Fruit fly (Drosophila melanogaster) whole organism, embryonic: Measurements from ENCODE around the gene Argk1.

Source experiments
- Aef1 ChIP-seq: fragments of 200-800 bp; sonication (Bioruptor generic); IDR thresholded peaks from 3 replicates; pipeline ENCODE4 v1.3.6; 2022; ENCODE audit warnings: missing biosample characterization, missing genetic modification characterization
- Bdp1 ChIP-seq: fragments of 200-800 bp; sonication (Bioruptor generic); optimal IDR thresholded peaks from 3 replicates; lab custom pipeline; 2016; ENCODE audit warnings: missing biosample characterization, missing genetic modification characterization
- CG11560 ChIP-seq: fragments of 200-800 bp; sonication (Bioruptor generic); IDR thresholded peaks from 3 replicates; pipeline ENCODE4 v1.3.6; 2022; ENCODE audit warnings: missing biosample characterization, missing genetic modification characterization
- CG12071 ChIP-seq: fragments of 200-800 bp; sonication (Bioruptor generic); optimal IDR thresholded peaks from 3 replicates; lab custom pipeline; 2018; ENCODE audit warnings: missing biosample characterization, mild to moderate bottlenecking, missing genetic modification characterization
- CG12155 ChIP-seq: fragments of 200-800 bp; sonication (Bioruptor generic); optimal IDR thresholded peaks from 3 replicates; lab custom pipeline; 2016; ENCODE audit warnings: missing biosample characterization, missing genetic modification characterization
- CG12299 ChIP-seq: fragments of 200-800 bp; sonication (Bioruptor generic); optimal IDR thresholded peaks from 2 replicates; lab custom pipeline; 2018; ENCODE audit warnings: missing biosample characterization, mild to moderate bottlenecking, missing genetic modification characterization
- CG14441 ChIP-seq: fragments of 200-800 bp; sonication (Bioruptor generic); IDR thresholded peaks from 2 replicates; pipeline ENCODE4 v1.3.6; 2022; ENCODE audit warnings: missing biosample characterization, missing genetic modification characterization
- CG14710 ChIP-seq: fragments of 200-800 bp; sonication (Bioruptor generic); optimal IDR thresholded peaks from 3 replicates; lab custom pipeline; 2019; ENCODE audit warnings: missing biosample characterization, mild to moderate bottlenecking, missing genetic modification characterization, moderate library complexity
- CG14965 ChIP-seq: fragments of 200-800 bp; sonication (Bioruptor generic); optimal IDR thresholded peaks from 2 replicates; lab custom pipeline; 2016; ENCODE audit warnings: missing biosample characterization, missing genetic modification characterization, borderline replicate concordance
- CG1529 ChIP-seq: fragments of 200-800 bp; sonication (Bioruptor generic); optimal IDR thresholded peaks from 3 replicates; lab custom pipeline; 2018; ENCODE audit warnings: missing biosample characterization, missing genetic modification characterization
- CG15514 ChIP-seq: fragments of 200-800 bp; sonication (Bioruptor generic); optimal IDR thresholded peaks from 3 replicates; lab custom pipeline; 2017; ENCODE audit warnings: missing biosample characterization, missing genetic modification characterization, mild to moderate bottlenecking, moderate library complexity, missing genetic modification reagents
- CG16815 ChIP-seq: fragments of 200-800 bp; sonication (Bioruptor generic); optimal IDR thresholded peaks from 3 replicates; lab custom pipeline; 2017; ENCODE audit warnings: missing biosample characterization, mild to moderate bottlenecking, missing genetic modification characterization
- CG17359 ChIP-seq: fragments of 200-800 bp; sonication (Bioruptor generic); optimal IDR thresholded peaks from 3 replicates; lab custom pipeline; 2018; ENCODE audit warnings: missing biosample characterization, mild to moderate bottlenecking, missing genetic modification characterization, moderate library complexity
- CG2120 ChIP-seq: fragments of 200-800 bp; sonication (Bioruptor generic); optimal IDR thresholded peaks from 3 replicates; lab custom pipeline; 2016; ENCODE audit warnings: missing biosample characterization, missing genetic modification characterization
- CG31388 ChIP-seq: fragments of 200-800 bp; sonication (Bioruptor generic); optimal IDR thresholded peaks from 2 replicates; lab custom pipeline; 2016; ENCODE audit warnings: missing biosample characterization, missing genetic modification characterization
- CG33213 ChIP-seq: fragments of 200-800 bp; sonication (Bioruptor generic); optimal IDR thresholded peaks from 3 replicates; lab custom pipeline; 2016; ENCODE audit warnings: missing biosample characterization, missing genetic modification characterization
- CG34224 ChIP-seq: fragments of 200-800 bp; sonication (Bioruptor generic); IDR thresholded peaks from 3 replicates; pipeline ENCODE4 v1.3.6; 2022; ENCODE audit warnings: missing biosample characterization, missing genetic modification characterization; ENCODE audit not compliant: partially characterized antibody
- CG4820 ChIP-seq: fragments of 200-800 bp; sonication (Bioruptor generic); optimal IDR thresholded peaks from 3 replicates; lab custom pipeline; 2016; ENCODE audit warnings: missing biosample characterization, missing genetic modification characterization
- CG7271 ChIP-seq: fragments of 200-800 bp; sonication (Bioruptor generic); optimal IDR thresholded peaks from 2 replicates; lab custom pipeline; 2018; ENCODE audit warnings: missing biosample characterization, mild to moderate bottlenecking, missing genetic modification characterization, moderate library complexity
- CG7372 ChIP-seq: fragments of 200-800 bp; sonication (Bioruptor generic); IDR thresholded peaks from 2 replicates; pipeline ENCODE4 v1.3.6; 2022; ENCODE audit warnings: missing biosample characterization, missing genetic modification characterization
- CG7556 ChIP-seq: fragments of 200-800 bp; sonication (Bioruptor generic); optimal IDR thresholded peaks from 2 replicates; lab custom pipeline; 2017; ENCODE audit warnings: missing biosample characterization, mild to moderate bottlenecking, missing genetic modification characterization
- CG8089 ChIP-seq: fragments of 200-800 bp; sonication (Bioruptor generic); optimal IDR thresholded peaks from 3 replicates; lab custom pipeline; 2016; ENCODE audit warnings: missing biosample characterization, missing genetic modification characterization
- CG9932 ChIP-seq: fragments of 200-800 bp; sonication (Bioruptor generic); IDR thresholded peaks from 2 replicates; pipeline ENCODE4 v1.3.6; 2022; ENCODE audit warnings: missing biosample characterization, missing genetic modification characterization
- Dek ChIP-seq: fragments of 200-800 bp; sonication (Bioruptor generic); optimal IDR thresholded peaks from 3 replicates; lab custom pipeline; 2019; ENCODE audit warnings: missing biosample characterization, mild to moderate bottlenecking, missing genetic modification characterization, moderate library complexity
- Dll ChIP-seq: fragments of 200-800 bp; sonication (Bioruptor generic); IDR thresholded peaks from 4 replicates; pipeline ENCODE4 v1.3.6; 2022; ENCODE audit warnings: missing biosample characterization, missing genetic modification characterization; ENCODE audit not compliant: partially characterized antibody
- E2f2 ChIP-seq: fragments of 200-800 bp; sonication (Bioruptor generic); IDR thresholded peaks from 2 replicates; pipeline ENCODE4 v1.3.6; 2022; ENCODE audit warnings: missing biosample characterization, missing genetic modification characterization
- Ets65A ChIP-seq: fragments of 200-800 bp; sonication (Bioruptor generic); peaks from one replicate; lab custom pipeline; 2016; ENCODE audit warnings: missing biosample characterization, missing genetic modification characterization
- GATAe ChIP-seq: fragments of 200-800 bp; sonication (Bioruptor generic); conservative IDR thresholded peaks from 2 replicates; pipeline ENCODE4 v1.3.6; 2022; ENCODE audit warnings: missing biosample characterization, missing genetic modification characterization
- MTF-1 ChIP-seq: fragments of 200-800 bp; sonication (Bioruptor generic); optimal IDR thresholded peaks from 2 replicates; lab custom pipeline; 2018; ENCODE audit warnings: missing biosample characterization, mild to moderate bottlenecking, missing genetic modification characterization, borderline replicate concordance
- Med ChIP-seq: fragments of 200-800 bp; sonication (Bioruptor generic); peaks from one replicate; lab custom pipeline; 2016; ENCODE audit warnings: missing biosample characterization, missing genetic modification characterization, mild to moderate bottlenecking, inconsistent platforms, moderate library complexity
- Myb ChIP-seq: fragments of 200-800 bp; sonication (Bioruptor generic); optimal IDR thresholded peaks from 2 replicates; lab custom pipeline; 2016; ENCODE audit warnings: missing biosample characterization, missing genetic modification characterization
- NC2α ChIP-seq: fragments of 200-800 bp; sonication (Bioruptor generic); optimal IDR thresholded peaks from 2 replicates; lab custom pipeline; 2016; ENCODE audit warnings: missing biosample characterization, missing genetic modification characterization
- Optix ChIP-seq: fragments of 200-800 bp; sonication (Bioruptor generic); IDR thresholded peaks from 3 replicates; pipeline ENCODE4 v1.3.6; 2022; ENCODE audit warnings: missing biosample characterization, missing genetic modification characterization
- Sin3A ChIP-seq: fragments of >200 bp; optimal IDR thresholded peaks from 2 replicates; lab custom pipeline; 2018
- Sry-β ChIP-seq: fragments of 200-800 bp; sonication (Bioruptor generic); optimal IDR thresholded peaks from 2 replicates; lab custom pipeline; 2018; ENCODE audit warnings: missing biosample characterization, mild to moderate bottlenecking, missing genetic modification characterization, moderate library complexity
- TFAM ChIP-seq: fragments of 200-800 bp; sonication (Bioruptor generic); optimal IDR thresholded peaks from 2 replicates; lab custom pipeline; 2017; ENCODE audit warnings: missing biosample characterization, missing genetic modification characterization, inconsistent platforms
- bcd ChIP-seq: fragments of 200-800 bp; sonication (Bioruptor generic); optimal IDR thresholded peaks from 2 replicates; lab custom pipeline; 2017; ENCODE audit warnings: missing biosample characterization, mild to moderate bottlenecking, missing genetic modification characterization
- bsh ChIP-seq, 2 experiments: fragments of 200-800 bp; sonication (Bioruptor generic); optimal IDR thresholded peaks; 2 replicates each; lab custom pipeline; 2017 to 2018; ENCODE audit warnings: mild to moderate bottlenecking in 2 of 2, missing biosample characterization in 2 of 2, missing genetic modification characterization in 2 of 2, moderate library complexity in 1 of 2
- cas ChIP-seq: fragments of 200-800 bp; sonication (Bioruptor generic); IDR thresholded peaks from 2 replicates; pipeline ENCODE4 v1.3.6; 2022; ENCODE audit warnings: missing biosample characterization, missing genetic modification characterization
- dysf ChIP-seq: fragments of 200-800 bp; sonication (Bioruptor generic); IDR thresholded peaks from 3 replicates; pipeline ENCODE4 v1.3.6; 2022; ENCODE audit warnings: missing biosample characterization, missing genetic modification characterization
- gro ChIP-seq: fragments of 200-800 bp; sonication (Bioruptor generic); optimal IDR thresholded peaks from 2 replicates; lab custom pipeline; 2016; ENCODE audit warnings: missing biosample characterization, missing genetic modification characterization
- h ChIP-seq: fragments of >200 bp; optimal IDR thresholded peaks from 2 replicates; lab custom pipeline; 2017
- jumu ChIP-seq: fragments of 200-800 bp; sonication (Bioruptor generic); optimal IDR thresholded peaks from 3 replicates; lab custom pipeline; 2016; ENCODE audit warnings: missing biosample characterization, missing genetic modification characterization
- luna ChIP-seq: fragments of 200-800 bp; sonication (Bioruptor generic); optimal IDR thresholded peaks from 2 replicates; lab custom pipeline; 2016; ENCODE audit warnings: missing biosample characterization, missing genetic modification characterization
- nmo ChIP-seq: fragments of 200-800 bp; sonication (Bioruptor generic); optimal IDR thresholded peaks from 2 replicates; lab custom pipeline; 2018; ENCODE audit warnings: missing biosample characterization, mild to moderate bottlenecking, missing genetic modification characterization, moderate library complexity
- pan ChIP-seq, 4 experiments: fragments of >200 bp in 3 of 4; fragments of 200-800 bp in 1 of 4; sonication (Bioruptor generic) in 1 of 4; optimal IDR thresholded peaks in 3 of 4; IDR thresholded peaks in 1 of 4; 2 replicates each; pipeline versions ENCODE4 v1.3.6 to Lab custom; 2017 to 2022; ENCODE audit warnings: missing biosample characterization in 2 of 4, missing genetic modification characterization in 2 of 4, mixed read lengths in 1 of 4
- scrt ChIP-seq: fragments of 200-800 bp; sonication (Bioruptor generic); optimal IDR thresholded peaks from 2 replicates; lab custom pipeline; 2018; ENCODE audit warnings: missing biosample characterization, mild to moderate bottlenecking, missing genetic modification characterization, moderate library complexity
- trh ChIP-seq: fragments of 200-800 bp; sonication (Bioruptor generic); optimal IDR thresholded peaks from 2 replicates; lab custom pipeline; 2016; ENCODE audit warnings: missing biosample characterization, missing genetic modification characterization
- wek ChIP-seq: fragments of 200-800 bp; sonication (Bioruptor generic); optimal IDR thresholded peaks from 3 replicates; lab custom pipeline; 2018; ENCODE audit warnings: missing biosample characterization, mild to moderate bottlenecking, missing genetic modification characterization, moderate library complexity
- yki ChIP-seq: fragments of >200 bp; optimal IDR thresholded peaks from 3 replicates; lab custom pipeline; 2018
- zf30C ChIP-seq: fragments of 200-800 bp; sonication (Bioruptor generic); optimal IDR thresholded peaks from 3 replicates; lab custom pipeline; 2018; ENCODE audit warnings: missing biosample characterization, mild to moderate bottlenecking, missing genetic modification characterization

The Argk1 gene

DNA sequence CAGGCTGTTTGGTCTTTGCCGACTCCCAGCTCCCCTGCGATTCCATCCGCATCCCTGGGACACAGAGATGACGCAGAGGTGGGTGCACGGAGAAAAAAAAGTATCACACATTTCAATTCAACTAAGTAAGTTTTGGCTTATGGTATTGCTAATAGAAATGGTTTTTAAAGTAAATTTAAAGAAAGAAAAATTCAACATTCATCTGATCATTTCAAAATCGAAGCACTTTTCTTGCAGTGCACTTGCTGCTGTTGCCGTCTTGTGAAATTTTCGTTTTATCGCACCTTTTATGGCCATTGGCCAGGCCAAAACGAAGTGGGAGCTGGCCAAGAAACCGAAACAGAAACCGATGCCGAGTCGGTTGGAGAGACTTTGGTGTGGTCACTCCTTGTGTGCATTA, 20.5 kb downstream of the Argk1 start (continued):
- TF ChIP-seq bcd (GFP tag; lab: Kevin White, UChicago) (peak; percentile 59), Sry-β (GFP tag; lab: Kevin White, UChicago) (peak; percentile 13), E2f2 (peak; percentile 48), h (lab: Kevin White, UChicago) (no peak), Med (GFP tag; lab: Kevin White, UChicago) (peak; percentile 95), CG14441 (peak; percentile 81), CG31388 (no peak), CG7271 (peak; percentile 68), cas (GFP tag; lab: Robert Waterston, UW) (no peak), gro (GFP tag; lab: Kevin White, UChicago) (no peak), Aef1 (GFP tag; lab: Robert Waterston, UW) (peak; percentile 48; the same call in 1 of the 3 replicates), nmo (peak; percentile 49), dysf (GFP tag; lab: Robert Waterston, UW) (peak; percentile 73), Sin3A (no peak), CG12155 (GFP tag; lab: Kevin White, UChicago) (no peak), Bdp1 (peak; percentile 1), TFAM (GFP tag; lab: Kevin White, UChicago) (peak; percentile 21), CG33213 (peak; percentile 39), CG11560 (no peak), Dek (tag; lab: Kevin White, UChicago) (no peak), CG16815 (GFP tag; lab: Kevin White, UChicago) (peak; percentile 21), CG14710 (peak; percentile 71), MTF-1 (GFP tag; lab: Kevin White, UChicago) (peak; percentile 40), Myb (GFP tag; lab: Kevin White, UChicago) (peak; percentile 10), zf30C (GFP tag; lab: Kevin White, UChicago) (peak; percentile 78), GATAe (GFP tag; lab: Robert Waterston, UW) (no peak), CG17359 (tag; lab: Kevin White, UChicago) (peak; percentile 79), scrt (GFP tag; lab: Kevin White, UChicago) (peak; percentile 14), yki (no peak), jumu (GFP tag; lab: Kevin White, UChicago) (no peak), CG1529 (peak; percentile 14), CG2120 (GFP tag; lab: Kevin White, UChicago) (peak; percentile 11), luna (GFP tag; lab: Kevin White, UChicago) (no peak), NC2α (GFP tag; lab: Kevin White, UChicago) (no peak), CG9932 (GFP tag; lab: Robert Waterston, UW) (0 out of 2 replicates have a peak, but pooled peaks have one; percentile 8), CG12071 (GFP tag; lab: Kevin White, UChicago) (peak; percentile 53), trh (GFP tag; lab: Kevin White, UChicago) (no peak), pan (optimal IDR thresholded peaks at IDR 0.05; lab: Kevin White, UChicago) (no peak), pan (GFP tag; optimal IDR thresholded peaks at IDR 0.05 in 1 of 2, IDR thresholded peaks at IDR 0.05 in 1 of 2) (peak in 1 of 2 experiments; percentile 80), bsh (GFP tag; optimal IDR thresholded peaks at IDR 0.05; lab: Kevin White, UChicago) (peak in 1 of 2 experiments; percentile 50), CG12299 (tag; lab: Kevin White, UChicago) (no peak), wek (GFP tag; lab: Kevin White, UChicago) (no peak), CG15514 (GFP tag; lab: Kevin White, UChicago) (peak; percentile 22), Optix (GFP tag; lab: Robert Waterston, UW) (peak; percentile 61; the same call in 2 of the 3 replicates), CG14965 (peak; percentile 10), CG7556 (GFP tag; lab: Kevin White, UChicago) (peak; percentile 50), Ets65A (peak; percentile 97), CG4820 (peak; percentile 68), CG34224 (no peak), CG8089 (peak; percentile 34), CG7372 (GFP tag; lab: Robert Waterston, UW) (peak; percentile 51; the same call in 1 of the 2 replicates), Dll (no peak)
